Worm (Caenorhabditis elegans) whole organism, L4/young adult: ENCODE results near the gene T04F8.7.

ENCODE experiments used
- W03F9.2 ChIP-seq: fragments of 150-350 bp; optimal IDR thresholded peaks from 2 replicates; lab custom pipeline; 2014; ENCODE audit warnings: missing biosample characterization, missing genetic modification characterization
- dao-5 ChIP-seq: sonication (generic microtip); optimal IDR thresholded peaks from 2 replicates; lab custom pipeline; 2016; ENCODE audit warnings: missing genotype, missing genetic modification characterization, moderate library complexity, missing compliant biosample characterization
- him-1 ChIP-seq: sonication (generic microtip); optimal IDR thresholded peaks from 2 replicates; lab custom pipeline; 2016; ENCODE audit warnings: missing genotype, missing genetic modification reagents, missing genetic modification characterization, missing compliant biosample characterization

Gene T04F8.7

DNA sequence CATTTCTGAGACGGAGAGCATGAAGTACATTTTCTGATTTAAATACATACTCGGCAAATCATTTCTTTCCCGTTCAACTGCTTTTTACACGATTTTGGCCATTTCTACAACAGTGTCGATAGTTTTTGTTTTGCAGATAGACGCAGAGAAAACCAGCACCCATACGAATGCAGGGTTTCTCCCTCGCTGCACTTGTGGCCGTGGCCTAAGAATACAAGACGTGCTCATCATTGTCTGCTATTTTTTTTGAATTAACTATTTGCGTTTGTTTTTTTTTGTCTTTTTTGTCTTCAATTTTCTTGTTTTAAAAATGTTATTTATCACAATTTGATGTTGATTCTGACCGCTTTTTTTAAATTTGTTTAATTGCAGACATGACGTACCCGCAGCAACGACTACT is 12.3 kb upstream of the T04F8.7 start, which contains the start of gene smcl-1:
smcl-1 (plus strand) TSS at position 373 of the 400 bp plus-strand sequence.
- TF ChIP-seq W03F9.2 (no peak), dao-5 (tag; lab: Kevin White, UChicago) (no peak), him-1 (tag; lab: Kevin White, UChicago) (no peak)

DNA sequence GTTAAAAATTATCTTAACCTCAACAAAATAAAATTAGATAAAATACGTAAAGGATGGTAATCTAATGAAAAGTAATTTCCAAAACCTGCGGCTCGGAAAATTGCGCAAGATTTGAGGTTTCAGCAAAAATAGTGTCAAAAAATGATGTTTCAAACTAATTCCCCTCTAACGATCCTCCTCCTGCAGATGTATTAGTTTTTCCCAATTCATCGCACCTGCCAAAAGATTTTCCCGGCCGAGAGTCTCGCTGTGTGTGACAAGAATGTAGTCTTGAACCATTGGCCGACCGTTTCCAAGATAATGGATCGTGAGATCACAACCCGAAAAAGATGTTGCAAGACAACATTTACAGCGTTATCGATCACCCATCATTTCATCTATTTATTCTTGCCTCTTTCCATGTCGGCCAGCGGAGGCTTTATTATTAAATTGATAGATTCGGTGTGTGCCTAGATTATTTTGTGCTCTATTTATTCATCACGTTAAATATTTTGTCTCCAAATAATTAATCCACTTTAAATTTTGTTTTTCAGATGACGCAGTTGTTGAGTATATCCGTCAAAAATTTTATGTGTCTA is 9.3 kb upstream of the T04F8.7 start, which contains the start of the genes C44C10.10 and C44C10.5:
C44C10.10 (plus strand) TSS at position 301 of the 578 bp plus-strand sequence.
C44C10.5 (plus strand) TSS at position 528 of the 578 bp plus-strand sequence.
- no peak for TF ChIP-seq W03F9.2
- no peak for TF ChIP-seq him-1 (tag; lab: Kevin White, UChicago)
- no peak for TF ChIP-seq dao-5 (tag; lab: Kevin White, UChicago)

ce11 chrX:11687836-11688319 is 7.1 kb upstream of the T04F8.7 start, which contains the start of gene C44C10.7:
Gene C44C10.7, minus strand, starts transcription at chrX:11688269.
- TF ChIP-seq dao-5 (tag; lab: Kevin White, UChicago) (no peak), him-1 (tag; lab: Kevin White, UChicago) (no peak), W03F9.2 (no peak)

DNA sequence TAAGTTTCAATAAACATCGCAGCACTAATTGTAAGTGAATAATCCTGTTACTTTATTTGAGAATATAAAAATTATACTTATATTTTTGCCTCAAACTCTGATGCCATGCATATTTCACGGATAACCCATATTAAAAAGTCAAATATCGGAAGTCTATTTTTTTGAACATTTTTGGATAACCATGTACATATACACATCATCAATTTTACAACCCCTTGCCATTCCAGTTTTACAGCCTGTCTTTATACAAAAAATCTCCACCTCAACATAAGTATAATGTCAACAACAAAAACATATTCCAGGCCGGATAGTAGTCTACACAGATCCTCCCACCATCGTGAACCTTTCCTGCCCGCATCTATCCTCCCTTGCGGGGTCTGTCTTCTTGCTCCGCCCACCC is 3.5 kb upstream of the T04F8.7 start, which contains the start of gene hnd-1:
hnd-1 (plus strand) TSS at position 301 of the 400 bp plus-strand sequence.
- no peak for TF ChIP-seq him-1 (tag; lab: Kevin White, UChicago)
- TF ChIP-seq W03F9.2, result no peak
- no peak for TF ChIP-seq dao-5 (tag; lab: Kevin White, UChicago)

DNA sequence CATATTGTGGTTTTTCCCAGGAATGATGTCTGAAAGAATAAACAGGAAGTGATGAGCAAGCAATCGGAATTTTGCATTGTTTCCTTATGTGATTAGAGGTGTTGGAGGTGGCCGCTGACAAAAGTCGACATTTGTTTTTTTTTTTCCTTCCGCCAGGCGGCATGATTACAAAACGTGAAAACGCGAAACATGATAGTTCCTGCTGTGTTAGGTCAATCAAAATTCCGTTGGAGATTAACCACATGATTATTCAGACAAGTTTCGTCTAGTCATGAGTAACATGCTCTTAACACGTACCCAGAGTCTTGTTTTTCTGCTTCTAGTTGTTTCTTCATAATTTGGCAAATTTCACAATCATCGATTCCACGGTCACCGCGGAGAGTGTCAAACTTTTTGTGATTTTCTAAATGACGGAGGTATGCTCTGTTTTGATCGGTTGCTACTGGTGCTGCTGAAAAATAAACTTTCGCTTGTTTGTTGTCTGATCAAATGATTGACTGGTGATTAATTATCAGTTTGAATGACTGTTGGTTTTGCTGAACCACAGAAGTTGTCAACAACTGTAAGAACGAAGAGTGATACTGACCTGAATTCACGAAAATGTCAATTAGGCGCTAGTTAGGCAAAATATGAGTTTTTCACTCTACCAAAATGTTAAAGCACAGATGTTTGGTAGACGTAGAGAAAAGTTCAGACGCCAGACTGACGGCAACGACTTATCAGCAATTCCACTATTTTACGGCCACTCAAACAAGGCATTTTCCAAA is 1.4 kb downstream of the T04F8.7 start:
- TF ChIP-seq W03F9.2 (no peak), him-1 (tag; lab: Kevin White, UChicago) (no peak), dao-5 (tag; lab: Kevin White, UChicago) (no peak)

ce11 chrX:11675573-11675972 is 5.2 kb downstream of the T04F8.7 start:
- TF ChIP-seq W03F9.2, result no peak
- TF ChIP-seq him-1 (tag; lab: Kevin White, UChicago), result no peak
- no peak for TF ChIP-seq dao-5 (tag; lab: Kevin White, UChicago)

- TF ChIP-seq him-1 (tag; lab: Kevin White, UChicago) (no peak), dao-5 (tag; lab: Kevin White, UChicago) (no peak), W03F9.2 (no peak)
Observed at ce11 chrX:11673063-11673759, 7.6 kb downstream of the T04F8.7 start.

ce11 chrX:11666545-11667177 is 14.1 kb downstream of the T04F8.7 start, which contains the start of gene noca-2:
Gene noca-2, plus strand, starts transcription at chrX:11667127.
- TF ChIP-seq dao-5 (tag; lab: Kevin White, UChicago), result no peak
- TF ChIP-seq W03F9.2, result no peak
- TF ChIP-seq him-1 (tag; lab: Kevin White, UChicago), result no peak

- no peak for TF ChIP-seq W03F9.2
- TF ChIP-seq dao-5 (tag; lab: Kevin White, UChicago), result no peak
- no peak for TF ChIP-seq him-1 (tag; lab: Kevin White, UChicago)
Observed at ce11 chrX:11665522-11666017, 15.2 kb downstream of the T04F8.7 start.

DNA sequence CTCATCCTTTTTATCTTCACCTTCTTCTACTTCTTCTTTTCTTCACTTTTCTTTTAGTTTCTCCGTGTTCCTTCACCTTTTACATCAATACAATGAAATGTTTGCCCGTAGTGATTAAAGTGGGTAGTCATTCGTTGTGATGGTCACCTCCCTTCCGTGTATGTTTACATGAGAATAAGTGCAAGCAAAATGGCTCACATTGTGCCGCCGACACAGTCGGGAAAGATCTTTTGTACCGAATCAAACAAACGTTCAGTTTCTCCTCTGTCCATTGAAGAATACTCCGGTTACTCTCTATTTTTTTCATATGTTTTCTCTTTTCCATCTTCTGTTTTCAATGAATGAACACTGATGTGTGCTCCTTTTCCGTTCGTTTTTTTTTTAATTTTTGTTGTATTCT is 16.6 kb downstream of the T04F8.7 start:
- TF ChIP-seq him-1 (tag; lab: Kevin White, UChicago) (no peak), dao-5 (tag; lab: Kevin White, UChicago) (no peak), W03F9.2 (no peak)

- TF ChIP-seq him-1 (tag; lab: Kevin White, UChicago) (no peak), W03F9.2 (no peak), dao-5 (tag; lab: Kevin White, UChicago) (no peak)
Observed at ce11 chrX:11662557-11662956, 18.2 kb downstream of the T04F8.7 start.

- no peak for TF ChIP-seq him-1 (tag; lab: Kevin White, UChicago)
- TF ChIP-seq dao-5 (tag; lab: Kevin White, UChicago), result no peak
- no peak for TF ChIP-seq W03F9.2
Observed at ce11 chrX:11662069-11662468, 18.7 kb downstream of the T04F8.7 start.

ce11 chrX:11661625-11662024 is 19.2 kb downstream of the T04F8.7 start, which contains the start of gene sfxn-1.5:
Gene sfxn-1.5, minus strand, starts transcription at chrX:11661660.
- TF ChIP-seq dao-5 (tag; lab: Kevin White, UChicago), result no peak
- TF ChIP-seq him-1 (tag; lab: Kevin White, UChicago), result no peak
- TF ChIP-seq W03F9.2, result no peak
